Worm (Caenorhabditis elegans): ENCODE data around the gene grl-7.
A peak's percentile ranks its signal among the peaks of the same experiment; 100 is the strongest.

The grl-7 gene

ce11 chrV:11311013-11311472 lies 35.8 kb downstream of the grl-7 start, which contains the start of gene T03F7.7:
Gene T03F7.7, plus strand, starts transcription at chrV:11311422.
- TF ChIP-seq blmp-1 (tag; optimal IDR thresholded peaks at IDR 0.05) (peak; percentile 44), lin-35 (GFP tag; optimal IDR thresholded peaks at IDR 0.05) (no peak), nhr-85 (tag) (peak; percentile 71), elt-2 (tag; optimal IDR thresholded peaks at IDR 0.05) (peak; percentile 78), nhr-90 (tag; optimal IDR thresholded peaks at IDR 0.05; ENCODE audit: poor library complexity) (peak; percentile 6), efl-1 (optimal IDR thresholded peaks at IDR 0.05) (no peak), efl-1 (GFP tag; optimal IDR thresholded peaks at IDR 0.05 in 1 of 2) (peak in 1 of 2 experiments; percentile 75), ceh-8 (GFP tag; optimal IDR thresholded peaks at IDR 0.05) (no peak), lin-14 (GFP tag; optimal IDR thresholded peaks at IDR 0.05) (peak; percentile 43)

DNA sequence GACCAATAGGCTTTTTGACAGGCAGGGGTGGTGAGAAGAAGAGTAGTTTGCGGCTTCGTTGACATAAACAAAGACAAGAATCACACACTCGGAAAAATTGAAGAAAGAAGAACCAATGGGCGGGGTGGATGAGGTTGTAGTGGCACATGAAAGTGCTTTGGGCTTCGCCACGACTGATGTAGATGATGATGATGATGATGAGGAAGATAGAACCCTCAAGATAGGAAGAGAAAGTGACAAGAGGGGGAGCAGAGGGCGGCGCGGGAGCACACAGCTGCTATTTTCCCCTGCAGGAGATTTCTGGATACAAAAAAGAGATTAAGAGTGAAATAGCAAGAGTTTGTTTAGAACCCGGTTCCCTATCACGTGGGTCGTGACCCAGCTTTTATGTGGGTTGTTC lies 37.9 kb downstream of the grl-7 start:
- TF ChIP-seq egl-27 (tag; optimal IDR thresholded peaks at IDR 0.05) (no peak), blmp-1 (tag; optimal IDR thresholded peaks at IDR 0.05) (no peak), swsn-7 (tag; optimal IDR thresholded peaks at IDR 0.05) (peak; percentile 17), nhr-19 (GFP tag; conservative IDR thresholded peaks at IDR 0.05) (peak; percentile 41), zip-4 (GFP tag; optimal IDR thresholded peaks at IDR 0.05) (no peak), lin-39 (tag; optimal IDR thresholded peaks at IDR 0.05) (no peak), hpl-2 (GFP tag; optimal IDR thresholded peaks at IDR 0.05) (no peak), unc-130 (tag; optimal IDR thresholded peaks at IDR 0.05) (peak; percentile 60), sup-37 (GFP tag; optimal IDR thresholded peaks at IDR 0.05) (no peak), F16B12.6 (tag; optimal IDR thresholded peaks at IDR 0.05) (no peak), alr-1 (tag; optimal IDR thresholded peaks at IDR 0.05; ENCODE audit: borderline replicate concordance) (no peak), lir-3 (tag; optimal IDR thresholded peaks at IDR 0.05; ENCODE audit: poor library complexity) (no peak), pqm-1 (tag; optimal IDR thresholded peaks at IDR 0.05) (no peak), lin-35 (GFP tag; optimal IDR thresholded peaks at IDR 0.05) (no peak), unc-86 (tag; optimal IDR thresholded peaks at IDR 0.05) (no peak), snpc-4 (tag; optimal IDR thresholded peaks at IDR 0.05) (no peak), C34B4.2 (tag; optimal IDR thresholded peaks at IDR 0.05) (no peak), snu-23 (GFP tag; optimal IDR thresholded peaks at IDR 0.05) (peak; percentile 36), nhr-77 (tag; optimal IDR thresholded peaks at IDR 0.05) (no peak), nhr-28 (tag; optimal IDR thresholded peaks at IDR 0.05) (no peak), ceh-8 (GFP tag; optimal IDR thresholded peaks at IDR 0.05) (no peak), nhr-71 (tag; optimal IDR thresholded peaks at IDR 0.05) (peak; percentile 80), dpl-1 (GFP tag; optimal IDR thresholded peaks at IDR 0.05) (no peak), hlh-17 (GFP tag; optimal IDR thresholded peaks at IDR 0.05; ENCODE audit: borderline replicate concordance) (no peak), efl-3 (GFP tag; optimal IDR thresholded peaks at IDR 0.05) (no peak), lin-14 (GFP tag; optimal IDR thresholded peaks at IDR 0.05) (peak; percentile 93), unc-62 (GFP tag; optimal IDR thresholded peaks at IDR 0.05) (no peak), pag-3 (tag; optimal IDR thresholded peaks at IDR 0.05; ENCODE audit: borderline replicate concordance, insufficient read depth) (no peak), ztf-11 (tag; optimal IDR thresholded peaks at IDR 0.05) (no peak), mdl-1 (tag; optimal IDR thresholded peaks at IDR 0.05) (no peak), mab-9 (GFP tag; IDR thresholded peaks at IDR 0.05) (no peak), elt-3 (tag; optimal IDR thresholded peaks at IDR 0.05) (no peak), C16A3.4 (tag; optimal IDR thresholded peaks at IDR 0.05) (no peak), nhr-47 (tag; optimal IDR thresholded peaks at IDR 0.05) (no peak), ztf-4 (tag; optimal IDR thresholded peaks at IDR 0.05) (no peak), fos-1 (tag; optimal IDR thresholded peaks at IDR 0.05) (no peak), Y116A8C.19 (tag; optimal IDR thresholded peaks at IDR 0.05; ENCODE audit: borderline replicate concordance) (no peak), nhr-84 (tag; optimal IDR thresholded peaks at IDR 0.05) (no peak), ceh-88 (GFP tag; IDR thresholded peaks at IDR 0.05) (no peak), lsy-2 (tag; optimal IDR thresholded peaks at IDR 0.05) (peak in 1 of 2 experiments; percentile 35), sox-4 (tag; optimal IDR thresholded peaks at IDR 0.05) (no peak), nhr-20 (tag; optimal IDR thresholded peaks at IDR 0.05) (peak; percentile 47), vab-15 (tag; optimal IDR thresholded peaks at IDR 0.05) (no peak), sptf-1 (tag; optimal IDR thresholded peaks at IDR 0.05) (no peak), ceh-90 (tag; optimal IDR thresholded peaks at IDR 0.05) (no peak)
